Worm (Caenorhabditis elegans): Measurements from ENCODE around the gene pgm-3.

Gene pgm-3

ce11 chrIV:8745591-8746302 is 20.2 kb downstream of the pgm-3 start, which contains the start of the genes F20C5.7 and parg-1:
Gene F20C5.7, minus strand, starts transcription at chrIV:8745691.
Gene parg-1, plus strand, starts transcription at chrIV:8746252.
- TF ChIP-seq mab-5 (tag; optimal IDR thresholded peaks at IDR 0.05) = no peak
- TF ChIP-seq M03D4.4 (tag; optimal IDR thresholded peaks at IDR 0.05) = no peak
- TF ChIP-seq blmp-1 (tag; optimal IDR thresholded peaks at IDR 0.05) = no peak
- no peak for TF ChIP-seq zip-8 (tag; optimal IDR thresholded peaks at IDR 0.05)
- no peak for TF ChIP-seq bed-3 (GFP tag; optimal IDR thresholded peaks at IDR 0.05)
- no peak for TF ChIP-seq nhr-28 (tag; optimal IDR thresholded peaks at IDR 0.05)
- TF ChIP-seq lin-32 (GFP tag; optimal IDR thresholded peaks at IDR 0.05) = no peak
- no peak for TF ChIP-seq ztf-11 (tag; optimal IDR thresholded peaks at IDR 0.05)
- no peak for TF ChIP-seq ceh-43 (GFP tag; optimal IDR thresholded peaks at IDR 0.05)
- no peak for TF ChIP-seq nhr-237 (tag; optimal IDR thresholded peaks at IDR 0.05)

- TF ChIP-seq unc-120 (tag; optimal IDR thresholded peaks at IDR 0.05; ENCODE audit: poor library complexity, severe bottlenecking) = no peak
Observed at ce11 chrIV:8748967-8749366, 23.4 kb downstream of the pgm-3 start.

ce11 chrIV:8752492-8752891 is 27.0 kb downstream of the pgm-3 start:
- TF ChIP-seq unc-39 (tag; optimal IDR thresholded peaks at IDR 0.05) (no peak), nhr-12 (tag; optimal IDR thresholded peaks at IDR 0.05) (no peak), bed-3 (GFP tag; optimal IDR thresholded peaks at IDR 0.05) (no peak), nhr-76 (tag; optimal IDR thresholded peaks at IDR 0.05) (no peak), lsy-2 (tag; optimal IDR thresholded peaks at IDR 0.05) (no peak), ces-1 (GFP tag; optimal IDR thresholded peaks at IDR 0.05) (no peak), ceh-83 (GFP tag; optimal IDR thresholded peaks at IDR 0.05) (no peak), sem-2 (GFP tag; optimal IDR thresholded peaks at IDR 0.05) (no peak), lin-32 (GFP tag; optimal IDR thresholded peaks at IDR 0.05) (no peak), sptf-1 (tag; optimal IDR thresholded peaks at IDR 0.05) (no peak), unc-120 (tag; optimal IDR thresholded peaks at IDR 0.05; ENCODE audit: poor library complexity, severe bottlenecking) (no peak), ceh-39 (tag; optimal IDR thresholded peaks at IDR 0.05) (no peak), ham-2 (GFP tag; optimal IDR thresholded peaks at IDR 0.05) (no peak), nhr-237 (tag; optimal IDR thresholded peaks at IDR 0.05) (no peak)

- TF ChIP-seq ceh-83 (GFP tag; optimal IDR thresholded peaks at IDR 0.05) = peak; percentile 10
- TF ChIP-seq cnd-1 (tag; optimal IDR thresholded peaks at IDR 0.05) = no peak
Observed at ce11 chrIV:8754146-8754545, 28.6 kb downstream of the pgm-3 start.

ce11 chrIV:8754727-8755126 is 29.2 kb downstream of the pgm-3 start, which contains the start of gene elli-1:
Gene elli-1, minus strand, starts transcription at chrIV:8754827.
- TF ChIP-seq mls-2 (tag; optimal IDR thresholded peaks at IDR 0.05) (no peak), blmp-1 (tag; optimal IDR thresholded peaks at IDR 0.05) (no peak), mab-5 (tag; optimal IDR thresholded peaks at IDR 0.05) (no peak), ceh-39 (tag; optimal IDR thresholded peaks at IDR 0.05) (no peak), unc-62 (GFP tag; optimal IDR thresholded peaks at IDR 0.05) (no peak), tbx-8 (GFP tag; optimal IDR thresholded peaks at IDR 0.05) (no peak)

- TF ChIP-seq unc-120 (tag; optimal IDR thresholded peaks at IDR 0.05; ENCODE audit: poor library complexity, severe bottlenecking) (peak; percentile 54), hlh-1 (tag; optimal IDR thresholded peaks at IDR 0.05) (peak; percentile 55), nhr-2 (tag; optimal IDR thresholded peaks at IDR 0.05) (no peak), ces-1 (GFP tag; optimal IDR thresholded peaks at IDR 0.05) (peak; percentile 2)
Observed at ce11 chrIV:8757729-8758128, 32.2 kb downstream of the pgm-3 start.

- TF ChIP-seq lsy-2 (tag; optimal IDR thresholded peaks at IDR 0.05) (no peak), nhr-12 (tag; optimal IDR thresholded peaks at IDR 0.05) (no peak), ces-1 (GFP tag; optimal IDR thresholded peaks at IDR 0.05) (peak; percentile 28), bed-3 (GFP tag; optimal IDR thresholded peaks at IDR 0.05) (no peak), nhr-2 (tag; optimal IDR thresholded peaks at IDR 0.05) (no peak), pha-4 (tag; optimal IDR thresholded peaks at IDR 0.05) (no peak)
Observed at ce11 chrIV:8758620-8759019, 33.1 kb downstream of the pgm-3 start.
